Fruit fly (Drosophila melanogaster): ENCODE measurements around the gene CG4709.

Gene CG4709

dm6 chr2L:9930280-9930679, 23.8 kb upstream of the CG4709 start, which contains the start of gene CG42367:
CG42367 (plus strand) TSS chr2L:9930580.
- TF ChIP-seq N (GFP tag; optimal IDR thresholded peaks at IDR 0.05) (no peak), CG32264 (GFP tag; optimal IDR thresholded peaks at IDR 0.05) (no peak), Dif (GFP tag; optimal IDR thresholded peaks at IDR 0.05; ENCODE audit: partially characterized antibody) (no peak), fru (GFP tag; optimal IDR thresholded peaks at IDR 0.05) (no peak), jim (GFP tag; optimal IDR thresholded peaks at IDR 0.05) (no peak), psq (GFP tag; optimal IDR thresholded peaks at IDR 0.05) (no peak), Dfd (GFP tag; optimal IDR thresholded peaks at IDR 0.05) (no peak), pan (optimal IDR thresholded peaks at IDR 0.05) (no peak), dmrt93B (GFP tag; optimal IDR thresholded peaks at IDR 0.05) (no peak), usp (GFP tag; optimal IDR thresholded peaks at IDR 0.05) (no peak), Hr83 (GFP tag; optimal IDR thresholded peaks at IDR 0.05; ENCODE audit: poor library complexity, severe bottlenecking) (no peak), woc (GFP tag; optimal IDR thresholded peaks at IDR 0.05) (no peak)

- no peak for TF ChIP-seq usp (GFP tag; optimal IDR thresholded peaks at IDR 0.05)
- no peak for TF ChIP-seq CG32264 (GFP tag; optimal IDR thresholded peaks at IDR 0.05)
- no peak for TF ChIP-seq sv (GFP tag; optimal IDR thresholded peaks at IDR 0.05)
- no peak for TF ChIP-seq Sp1 (GFP tag; optimal IDR thresholded peaks at IDR 0.05)
- TF ChIP-seq rgr (GFP tag; optimal IDR thresholded peaks at IDR 0.05): no peak
- TF ChIP-seq br (GFP tag; optimal IDR thresholded peaks at IDR 0.05): no peak
- TF ChIP-seq OdsH (GFP tag; optimal IDR thresholded peaks at IDR 0.05): no peak
- no peak for TF ChIP-seq Vsx2 (GFP tag; optimal IDR thresholded peaks at IDR 0.05; ENCODE audit: partially characterized antibody)
- no peak for TF ChIP-seq Dfd (GFP tag; optimal IDR thresholded peaks at IDR 0.05)
- TF ChIP-seq brk (GFP tag; optimal IDR thresholded peaks at IDR 0.05): no peak
- no peak for TF ChIP-seq Dif (GFP tag; optimal IDR thresholded peaks at IDR 0.05; ENCODE audit: partially characterized antibody)
- TF ChIP-seq h (GFP tag; optimal IDR thresholded peaks at IDR 0.05): no peak
- no peak for TF ChIP-seq sage (GFP tag; optimal IDR thresholded peaks at IDR 0.05)
- TF ChIP-seq Hnf4 (GFP tag; optimal IDR thresholded peaks at IDR 0.05): no peak
- no peak for TF ChIP-seq ey (GFP tag; optimal IDR thresholded peaks at IDR 0.05)
- no peak for TF ChIP-seq fru (GFP tag; optimal IDR thresholded peaks at IDR 0.05)
- no peak for TF ChIP-seq Hr78 (GFP tag; optimal IDR thresholded peaks at IDR 0.05)
- no peak for TF ChIP-seq Abd-B (GFP tag; optimal IDR thresholded peaks at IDR 0.05)
Measured at dm6 chr2L:9933063-9933462, 21.1 kb upstream of the CG4709 start, which contains the start of gene Cpr30F. Cpr30F (minus strand) TSS chr2L:9933163.

- TF ChIP-seq Abd-B (GFP tag; optimal IDR thresholded peaks at IDR 0.05): no peak
- TF ChIP-seq woc (GFP tag; optimal IDR thresholded peaks at IDR 0.05): no peak
- no peak for TF ChIP-seq dl (GFP tag; optimal IDR thresholded peaks at IDR 0.05; ENCODE audit: insufficient read depth in 1 of 2, partially characterized antibody in 2 of 2)
- TF ChIP-seq jim (GFP tag; optimal IDR thresholded peaks at IDR 0.05): peak; percentile 33
- TF ChIP-seq N (GFP tag; optimal IDR thresholded peaks at IDR 0.05): no peak
- TF ChIP-seq HLH106 (tag; optimal IDR thresholded peaks at IDR 0.05): peak; percentile 4
- no peak for TF ChIP-seq GATAd (GFP tag; optimal IDR thresholded peaks at IDR 0.05)
- TF ChIP-seq Hr83 (GFP tag; optimal IDR thresholded peaks at IDR 0.05; ENCODE audit: poor library complexity, severe bottlenecking): peak; percentile 92
- no peak for TF ChIP-seq CG9705 (GFP tag; optimal IDR thresholded peaks at IDR 0.05)
- TF ChIP-seq Hnf4 (GFP tag; optimal IDR thresholded peaks at IDR 0.05): no peak
- no peak for TF ChIP-seq Dif (GFP tag; optimal IDR thresholded peaks at IDR 0.05; ENCODE audit: partially characterized antibody)
- no peak for TF ChIP-seq tai (GFP tag; optimal IDR thresholded peaks at IDR 0.05)
- TF ChIP-seq ey (GFP tag; optimal IDR thresholded peaks at IDR 0.05): peak; percentile 5
- TF ChIP-seq rgr (GFP tag; optimal IDR thresholded peaks at IDR 0.05): peak; percentile 64
- no peak for TF ChIP-seq usp (GFP tag; optimal IDR thresholded peaks at IDR 0.05)
- TF ChIP-seq Hr78 (GFP tag; optimal IDR thresholded peaks at IDR 0.05): no peak
- TF ChIP-seq OdsH (GFP tag; optimal IDR thresholded peaks at IDR 0.05): no peak
- no peak for TF ChIP-seq Rel (GFP tag; optimal IDR thresholded peaks at IDR 0.05)
- no peak for TF ChIP-seq Rel (tag; optimal IDR thresholded peaks at IDR 0.05)
- peak; percentile 41 for TF ChIP-seq fru (GFP tag; optimal IDR thresholded peaks at IDR 0.05)
- TF ChIP-seq foxo (GFP tag; optimal IDR thresholded peaks at IDR 0.05): peak in 1 of 2 experiments; percentile 54
- peak; percentile 62 for TF ChIP-seq h (GFP tag; optimal IDR thresholded peaks at IDR 0.05)
- TF ChIP-seq Dfd (GFP tag; optimal IDR thresholded peaks at IDR 0.05): no peak
- TF ChIP-seq sv (GFP tag; optimal IDR thresholded peaks at IDR 0.05): no peak
- peak; percentile 26 for TF ChIP-seq psq (GFP tag; optimal IDR thresholded peaks at IDR 0.05)
- TF ChIP-seq dmrt93B (GFP tag; optimal IDR thresholded peaks at IDR 0.05): no peak
- TF ChIP-seq pan (optimal IDR thresholded peaks at IDR 0.05): no peak
- no peak for TF ChIP-seq Sp1 (GFP tag; optimal IDR thresholded peaks at IDR 0.05)
- TF ChIP-seq Jra (GFP tag; optimal IDR thresholded peaks at IDR 0.05): peak; percentile 32
- TF ChIP-seq Myc (optimal IDR thresholded peaks at IDR 0.05): no peak
- peak; percentile 25 for TF ChIP-seq Vsx2 (GFP tag; optimal IDR thresholded peaks at IDR 0.05; ENCODE audit: partially characterized antibody)
- no peak for TF ChIP-seq br (GFP tag; optimal IDR thresholded peaks at IDR 0.05)
- TF ChIP-seq Mio (GFP tag; optimal IDR thresholded peaks at IDR 0.05): no peak
- no peak for TF ChIP-seq brk (GFP tag; optimal IDR thresholded peaks at IDR 0.05)
- no peak for TF ChIP-seq CrebA (GFP tag; optimal IDR thresholded peaks at IDR 0.05; ENCODE audit: borderline replicate concordance)
- TF ChIP-seq CG32264 (GFP tag; optimal IDR thresholded peaks at IDR 0.05): peak; percentile 34
- TF ChIP-seq dsf (GFP tag; optimal IDR thresholded peaks at IDR 0.05; ENCODE audit: borderline replicate concordance): no peak
- no peak for TF ChIP-seq sage (GFP tag; optimal IDR thresholded peaks at IDR 0.05)
- no peak for TF ChIP-seq lola (GFP tag; optimal IDR thresholded peaks at IDR 0.05)
Measured at dm6 chr2L:9937908-9938307, 16.2 kb upstream of the CG4709 start, which contains the start of gene Arglu1. Arglu1 (minus strand) TSS chr2L:9938134.

All from whole organism, wandering third instar larva.